Fruit fly (Drosophila melanogaster) whole organism, embryonic: ENCODE results near the gene EMC3.

Source experiments
- Atf-2 ChIP-seq: fragments of 200-800 bp; sonication (Bioruptor generic); optimal IDR thresholded peaks from 2 replicates; lab custom pipeline; 2016; ENCODE audit warnings: missing biosample characterization, missing genetic modification characterization
- B-H1 ChIP-seq: fragments of 200-800 bp; sonication (Bioruptor generic); IDR thresholded peaks from 3 replicates; pipeline ENCODE4 v1.3.6; 2022; ENCODE audit warnings: missing biosample characterization, missing genetic modification characterization
- B-H2 ChIP-seq: fragments of 200-800 bp; sonication (Bioruptor generic); optimal IDR thresholded peaks from 2 replicates; lab custom pipeline; 2018; ENCODE audit warnings: missing biosample characterization, mild to moderate bottlenecking, missing genetic modification characterization
- Bdp1 ChIP-seq: fragments of 200-800 bp; sonication (Bioruptor generic); optimal IDR thresholded peaks from 3 replicates; lab custom pipeline; 2016; ENCODE audit warnings: missing biosample characterization, missing genetic modification characterization
- Bgb ChIP-seq: fragments of 200-800 bp; sonication (Bioruptor generic); IDR thresholded peaks from 2 replicates; pipeline ENCODE4 v1.3.6; 2022; ENCODE audit warnings: missing biosample characterization, missing genetic modification characterization; ENCODE audit not compliant: partially characterized antibody
- CG10431 ChIP-seq: fragments of 200-800 bp; sonication (Bioruptor generic); optimal IDR thresholded peaks from 3 replicates; lab custom pipeline; 2018; ENCODE audit warnings: missing biosample characterization, mild to moderate bottlenecking, missing genetic modification characterization
- CG12236 ChIP-seq: fragments of 200-800 bp; sonication (Bioruptor generic); optimal IDR thresholded peaks from 2 replicates; lab custom pipeline; 2016; ENCODE audit warnings: missing biosample characterization, missing genetic modification characterization
- CG12391 ChIP-seq: fragments of 200-800 bp; sonication (Bioruptor generic); optimal IDR thresholded peaks from 3 replicates; lab custom pipeline; 2018; ENCODE audit warnings: missing biosample characterization, mild to moderate bottlenecking, missing genetic modification characterization, moderate library complexity
- CG15011 ChIP-seq: fragments of 200-800 bp; sonication (Bioruptor generic); optimal IDR thresholded peaks from 3 replicates; lab custom pipeline; 2018; ENCODE audit warnings: missing biosample characterization, mild to moderate bottlenecking, missing genetic modification characterization
- CG15514 ChIP-seq: fragments of 200-800 bp; sonication (Bioruptor generic); optimal IDR thresholded peaks from 3 replicates; lab custom pipeline; 2017; ENCODE audit warnings: missing biosample characterization, missing genetic modification characterization, mild to moderate bottlenecking, moderate library complexity, missing genetic modification reagents
- CG17361 ChIP-seq: fragments of 200-800 bp; sonication (Bioruptor generic); IDR thresholded peaks from 3 replicates; pipeline ENCODE4 v1.3.6; 2022; ENCODE audit warnings: missing biosample characterization, missing genetic modification characterization
- CG2116 ChIP-seq: fragments of 200-800 bp; sonication (Bioruptor generic); optimal IDR thresholded peaks from 3 replicates; lab custom pipeline; 2018; ENCODE audit warnings: missing biosample characterization, mild to moderate bottlenecking, missing genetic modification characterization
- CG2120 ChIP-seq: fragments of 200-800 bp; sonication (Bioruptor generic); optimal IDR thresholded peaks from 3 replicates; lab custom pipeline; 2016; ENCODE audit warnings: missing biosample characterization, missing genetic modification characterization
- CG34376 ChIP-seq: fragments of 200-800 bp; sonication (Bioruptor generic); optimal IDR thresholded peaks from 2 replicates; lab custom pipeline; 2018; ENCODE audit warnings: missing biosample characterization, mild to moderate bottlenecking, missing genetic modification characterization
- CG43689 ChIP-seq: fragments of 200-800 bp; sonication (Bioruptor generic); IDR thresholded peaks from 2 replicates; pipeline ENCODE4 v1.3.6; 2022; ENCODE audit warnings: missing biosample characterization, missing genetic modification characterization
- CG5953 ChIP-seq: fragments of 200-800 bp; sonication (Bioruptor generic); IDR thresholded peaks from 2 replicates; pipeline ENCODE4 v1.3.6; 2022; ENCODE audit warnings: missing biosample characterization, missing genetic modification characterization
- CG6854 ChIP-seq: fragments of 200-800 bp; sonication (Bioruptor generic); optimal IDR thresholded peaks from 3 replicates; lab custom pipeline; 2017; ENCODE audit warnings: missing biosample characterization, mild to moderate bottlenecking, missing genetic modification characterization
- CG7963 ChIP-seq: fragments of 200-800 bp; sonication (Bioruptor generic); IDR thresholded peaks from 3 replicates; pipeline ENCODE4 v1.3.6; 2022; ENCODE audit warnings: missing biosample characterization, missing genetic modification characterization; ENCODE audit not compliant: partially characterized antibody
- CG8388 ChIP-seq: fragments of 200-800 bp; sonication (Bioruptor generic); optimal IDR thresholded peaks from 2 replicates; lab custom pipeline; 2019; ENCODE audit warnings: missing biosample characterization, mild to moderate bottlenecking, missing genetic modification characterization, moderate library complexity
- CG9797 ChIP-seq: fragments of 200-800 bp; sonication (Bioruptor generic); optimal IDR thresholded peaks from 3 replicates; lab custom pipeline; 2018; ENCODE audit warnings: missing biosample characterization, mild to moderate bottlenecking, missing genetic modification characterization
- CrebB ChIP-seq: fragments of 200-800 bp; sonication (Bioruptor generic); optimal IDR thresholded peaks from 3 replicates; lab custom pipeline; 2018; ENCODE audit warnings: missing biosample characterization, mild to moderate bottlenecking, missing genetic modification characterization
- D19A ChIP-seq: fragments of 200-800 bp; optimal IDR thresholded peaks from 3 replicates; lab custom pipeline; 2019; ENCODE audit warnings: missing biosample characterization, mild to moderate bottlenecking, missing genetic modification characterization, moderate library complexity
- D19B ChIP-seq: fragments of 200-800 bp; sonication (Bioruptor generic); optimal IDR thresholded peaks from 2 replicates; lab custom pipeline; 2017; ENCODE audit warnings: missing biosample characterization, mild to moderate bottlenecking, missing genetic modification characterization
- ERR ChIP-seq: fragments of 200-800 bp; sonication (Bioruptor generic); optimal IDR thresholded peaks from 2 replicates; lab custom pipeline; 2016; ENCODE audit warnings: missing biosample characterization, missing genetic modification characterization
- Fer3 ChIP-seq: fragments of 200-800 bp; sonication (Bioruptor generic); optimal IDR thresholded peaks from 2 replicates; lab custom pipeline; 2018; ENCODE audit warnings: missing biosample characterization, mild to moderate bottlenecking, missing genetic modification characterization, moderate library complexity
- HHEX ChIP-seq: fragments of 200-800 bp; sonication (Bioruptor generic); optimal IDR thresholded peaks from 3 replicates; lab custom pipeline; 2017; ENCODE audit warnings: missing biosample characterization, mild to moderate bottlenecking, missing genetic modification characterization, missing genetic modification reagents
- Kr ChIP-seq: fragments of 200-800 bp; sonication (Bioruptor generic); optimal IDR thresholded peaks from 2 replicates; lab custom pipeline; 2017; ENCODE audit warnings: missing biosample characterization, mild to moderate bottlenecking, missing genetic modification characterization
- Lhr ChIP-seq: fragments of 200-800 bp; sonication (Bioruptor generic); optimal IDR thresholded peaks from 3 replicates; lab custom pipeline; 2017; ENCODE audit warnings: mild to moderate bottlenecking, missing biosample characterization, missing genetic modification reagents, missing genetic modification characterization
- Med ChIP-seq: fragments of 200-800 bp; sonication (Bioruptor generic); peaks from one replicate; lab custom pipeline; 2016; ENCODE audit warnings: missing biosample characterization, missing genetic modification characterization, mild to moderate bottlenecking, inconsistent platforms, moderate library complexity
- NC2β ChIP-seq: fragments of 200-800 bp; sonication (Bioruptor generic); optimal IDR thresholded peaks from 2 replicates; lab custom pipeline; 2016; ENCODE audit warnings: missing biosample characterization, missing genetic modification characterization
- Neu2 ChIP-seq: fragments of 200-800 bp; sonication (Bioruptor generic); optimal IDR thresholded peaks from 3 replicates; lab custom pipeline; 2016; ENCODE audit warnings: missing biosample characterization, missing genetic modification characterization, borderline replicate concordance
- Poxn ChIP-seq: fragments of 200-800 bp; sonication (Bioruptor generic); IDR thresholded peaks from 2 replicates; pipeline ENCODE4 v1.3.6; 2022; ENCODE audit warnings: missing biosample characterization, missing genetic modification characterization
- Vsx1 ChIP-seq: fragments of 200-800 bp; sonication (Bioruptor generic); optimal IDR thresholded peaks from 2 replicates; lab custom pipeline; 2017; ENCODE audit warnings: missing biosample characterization, mild to moderate bottlenecking, missing genetic modification characterization, missing genetic modification reagents
- bowl ChIP-seq: fragments of 200-800 bp; sonication (Bioruptor generic); IDR thresholded peaks from 2 replicates; pipeline ENCODE4 v1.3.6; 2022; ENCODE audit warnings: missing biosample characterization, missing genetic modification characterization
- chm ChIP-seq: fragments of 200-800 bp; sonication (Bioruptor generic); IDR thresholded peaks from 2 replicates; pipeline ENCODE4 v1.3.6; 2022; ENCODE audit warnings: missing biosample characterization, missing genetic modification characterization
- crp ChIP-seq, 2 experiments: fragments of 200-800 bp; sonication (Bioruptor generic); optimal IDR thresholded peaks; 2 replicates in 1 of 2; 3 replicates in 1 of 2; lab custom pipeline; 2017; ENCODE audit warnings: missing biosample characterization in 2 of 2, missing genetic modification characterization in 2 of 2, mild to moderate bottlenecking in 1 of 2, moderate library complexity in 1 of 2
- dan ChIP-seq: fragments of 200-800 bp; sonication (Bioruptor generic); IDR thresholded peaks from 2 replicates; pipeline ENCODE4 v1.3.6; 2022; ENCODE audit warnings: missing biosample characterization, missing genetic modification characterization
- disco-r ChIP-seq: fragments of 200-800 bp; sonication (Bioruptor generic); optimal IDR thresholded peaks from 2 replicates; lab custom pipeline; 2016; ENCODE audit warnings: missing biosample characterization, missing genetic modification characterization
- esg ChIP-seq: fragments of 200-800 bp; sonication (Bioruptor generic); conservative IDR thresholded peaks from 2 replicates; pipeline ENCODE4 v1.3.6; 2022; ENCODE audit warnings: missing biosample characterization, missing genetic modification characterization
- eyg ChIP-seq: fragments of 200-800 bp; sonication (Bioruptor generic); optimal IDR thresholded peaks from 3 replicates; lab custom pipeline; 2016; ENCODE audit warnings: missing biosample characterization, missing genetic modification characterization
- fru ChIP-seq: fragments of >200 bp; optimal IDR thresholded peaks from 2 replicates; lab custom pipeline; 2017
- jing ChIP-seq: fragments of 200-800 bp; sonication (Bioruptor generic); optimal IDR thresholded peaks from 2 replicates; lab custom pipeline; 2018; ENCODE audit warnings: missing biosample characterization, mild to moderate bottlenecking, missing genetic modification characterization
- kay ChIP-seq: fragments of 200-800 bp; sonication (Bioruptor generic); optimal IDR thresholded peaks from 2 replicates; lab custom pipeline; 2016; ENCODE audit warnings: missing biosample characterization, missing genetic modification characterization
- kni ChIP-seq: fragments of 200-800 bp; sonication (Bioruptor generic); optimal IDR thresholded peaks from 3 replicates; lab custom pipeline; 2017; ENCODE audit warnings: mild to moderate bottlenecking, missing biosample characterization, missing genetic modification reagents, missing genetic modification characterization
- nerfin-1 ChIP-seq: fragments of 200-800 bp; sonication (Bioruptor generic); optimal IDR thresholded peaks from 3 replicates; lab custom pipeline; 2019; ENCODE audit warnings: missing biosample characterization, mild to moderate bottlenecking, missing genetic modification characterization, moderate library complexity
- nmo ChIP-seq: fragments of 200-800 bp; sonication (Bioruptor generic); optimal IDR thresholded peaks from 2 replicates; lab custom pipeline; 2018; ENCODE audit warnings: missing biosample characterization, mild to moderate bottlenecking, missing genetic modification characterization, moderate library complexity
- sima ChIP-seq: fragments of 200-800 bp; sonication (Bioruptor generic); optimal IDR thresholded peaks from 2 replicates; lab custom pipeline; 2016; ENCODE audit warnings: missing biosample characterization, missing genetic modification characterization
- sr ChIP-seq: fragments of 200-800 bp; sonication (Bioruptor generic); IDR thresholded peaks from 3 replicates; pipeline ENCODE4 v1.3.6; 2022; ENCODE audit warnings: missing biosample characterization, missing genetic modification characterization
- stwl ChIP-seq: fragments of 200-800 bp; sonication (Bioruptor generic); optimal IDR thresholded peaks from 3 replicates; lab custom pipeline; 2018; ENCODE audit warnings: missing biosample characterization, mild to moderate bottlenecking, missing genetic modification characterization, moderate library complexity
- usp ChIP-seq: fragments of >200 bp; optimal IDR thresholded peaks from 2 replicates; lab custom pipeline; 2017; ENCODE audit warnings: missing biosample characterization, missing genetic modification characterization
- z ChIP-seq: fragments of 200-800 bp; sonication (Bioruptor generic); IDR thresholded peaks from 3 replicates; pipeline ENCODE4 v1.3.6; 2022; ENCODE audit warnings: missing biosample characterization, missing genetic modification characterization
- zfh2 ChIP-seq: fragments of 200-800 bp; sonication (Bioruptor generic); optimal IDR thresholded peaks from 2 replicates; lab custom pipeline; 2016; ENCODE audit warnings: missing biosample characterization, missing genetic modification characterization

Gene EMC3

dm6 chr2L:10697992-10698391 lies 34.2 kb downstream of the EMC3 start, which contains the start of gene CG7300 (continued):
- TF ChIP-seq Neu2 (no peak), chm (peak; percentile 42; the same call in 1 of the 2 replicates), sr (no peak), z (GFP tag; lab: Robert Waterston, UW) (no peak), Poxn (GFP tag; lab: Robert Waterston, UW) (no peak), eyg (no peak), stwl (tag; lab: Kevin White, UChicago) (no peak), kay (GFP tag; lab: Kevin White, UChicago) (no peak), fru (no peak), zfh2 (GFP tag; lab: Kevin White, UChicago) (no peak), Vsx1 (GFP tag; lab: Kevin White, UChicago) (no peak), HHEX (GFP tag; lab: Kevin White, UChicago) (peak; percentile 35), CG15011 (GFP tag; lab: Kevin White, UChicago) (no peak), Bgb (GFP tag; lab: Robert Waterston, UW) (no peak), Fer3 (peak; percentile 62), Bdp1 (GFP tag; lab: Kevin White, UChicago) (no peak), kni (GFP tag; lab: Kevin White, UChicago) (no peak), Med (GFP tag; lab: Kevin White, UChicago) (peak; percentile 93), D19A (tag; lab: Kevin White, UChicago) (no peak), CG2116 (GFP tag; lab: Kevin White, UChicago) (no peak), CG2120 (GFP tag; lab: Kevin White, UChicago) (peak; percentile 83), jing (GFP tag; lab: Kevin White, UChicago) (peak; percentile 17), Lhr (GFP tag; lab: Kevin White, UChicago) (no peak), CG17361 (GFP tag; lab: Robert Waterston, UW) (peak; percentile 54; the same call in 2 of the 3 replicates), CG8388 (peak; percentile 39), crp (GFP tag; optimal IDR thresholded peaks at IDR 0.05; lab: Kevin White, UChicago) (no peak), Kr (no peak), B-H1 (peak; percentile 26; the same call in 1 of the 3 replicates), B-H2 (GFP tag; lab: Kevin White, UChicago) (no peak), sima (GFP tag; lab: Kevin White, UChicago) (no peak), CrebB (no peak), CG10431 (GFP tag; lab: Kevin White, UChicago) (no peak), dan (GFP tag; lab: Robert Waterston, UW) (no peak), NC2β (GFP tag; lab: Kevin White, UChicago) (no peak), esg (peak; percentile 24; the same call in 1 of the 2 replicates), CG12391 (tag; lab: Kevin White, UChicago) (peak; percentile 58), D19B (GFP tag; lab: Kevin White, UChicago) (peak; percentile 11), usp (GFP tag; lab: Kevin White, UChicago) (no peak), ERR (no peak), nmo (GFP tag; lab: Kevin White, UChicago) (peak; percentile 59), Atf-2 (GFP tag; lab: Kevin White, UChicago) (no peak), CG15514 (GFP tag; lab: Kevin White, UChicago) (peak; percentile 23), CG12236 (GFP tag; lab: Kevin White, UChicago) (no peak), CG5953 (GFP tag; lab: Robert Waterston, UW) (no peak), CG34376 (GFP tag; lab: Kevin White, UChicago) (no peak), nerfin-1 (tag; lab: Kevin White, UChicago) (no peak), disco-r (GFP tag; lab: Kevin White, UChicago) (no peak), CG7963 (GFP tag; lab: Robert Waterston, UW) (no peak), bowl (GFP tag; lab: Robert Waterston, UW) (no peak), CG43689 (GFP tag; lab: Robert Waterston, UW) (no peak), CG6854 (GFP tag; lab: Kevin White, UChicago) (no peak), CG9797 (GFP tag; lab: Kevin White, UChicago) (no peak)
